Worm (Caenorhabditis elegans) whole organism, L1 larva: Measurements from ENCODE around the gene fbxb-91.

ENCODE experiments used
- C04F5.9 ChIP-seq: sonication (generic microtip); optimal IDR thresholded peaks from 2 replicates; lab custom pipeline; 2016; ENCODE audit warnings: missing genetic modification characterization, missing compliant biosample characterization
- F16B12.6 ChIP-seq: fragments of 150-350 bp; optimal IDR thresholded peaks from 2 replicates; lab custom pipeline; 2014; ENCODE audit warnings: missing biosample characterization, missing genetic modification characterization
- Y116A8C.19 ChIP-seq: sonication (generic microtip); optimal IDR thresholded peaks from 2 replicates; lab custom pipeline; 2016; ENCODE audit warnings: missing compliant biosample characterization, missing genetic modification characterization, borderline replicate concordance
- aha-1 ChIP-seq: fragments of 150-350 bp; optimal IDR thresholded peaks from 2 replicates; lab custom pipeline; 2014; ENCODE audit warnings: missing biosample characterization, missing genetic modification characterization
- alr-1 ChIP-seq: fragments of 200-800 bp; sonication (Bioruptor generic); optimal IDR thresholded peaks from 2 replicates; lab custom pipeline; 2018; ENCODE audit warnings: borderline replicate concordance, mild to moderate bottlenecking, missing genetic modification characterization, missing compliant biosample characterization
- aly-2 ChIP-seq: fragments of 150-350 bp; optimal IDR thresholded peaks from 2 replicates; lab custom pipeline; 2014; ENCODE audit warnings: missing biosample characterization, missing genetic modification characterization
- ama-1 ChIP-seq: fragments of 150-350 bp; optimal IDR thresholded peaks from 2 replicates; lab custom pipeline; 2014
- elt-3 ChIP-seq, 6 experiments: fragments of 150-350 bp in 1 of 6; sonication (generic microtip); optimal IDR thresholded peaks; 2 replicates each; lab custom pipeline; 2017 to 2018; ENCODE audit warnings: missing biosample characterization in 6 of 6, missing genetic modification characterization in 6 of 6, inconsistent platforms in 1 of 6
- fkh-4 ChIP-seq: sonication (generic microtip); optimal IDR thresholded peaks from 2 replicates; lab custom pipeline; 2016; ENCODE audit warnings: missing compliant biosample characterization, missing genetic modification characterization, borderline replicate concordance
- fkh-8 ChIP-seq: sonication (generic microtip); optimal IDR thresholded peaks from 2 replicates; lab custom pipeline; 2016; ENCODE audit warnings: mild to moderate bottlenecking, missing genetic modification characterization, missing compliant biosample characterization
- fos-1 ChIP-seq: fragments of 150-350 bp; optimal IDR thresholded peaks from 2 replicates; lab custom pipeline; 2014; ENCODE audit warnings: missing biosample characterization, missing genetic modification characterization
- grh-1 ChIP-seq: fragments of 200-800 bp; sonication (Bioruptor generic); IDR thresholded peaks from 2 replicates; pipeline ENCODE4 v1.3.6; 2022; ENCODE audit warnings: missing genetic modification reagents, missing genetic modification characterization, missing compliant biosample characterization
- hlh-4 ChIP-seq: sonication (generic microtip); optimal IDR thresholded peaks from 2 replicates; lab custom pipeline; 2016; ENCODE audit warnings: mild to moderate bottlenecking, missing genetic modification characterization, missing compliant biosample characterization
- isw-1 ChIP-seq: fragments of 200-800 bp; sonication (Bioruptor generic); IDR thresholded peaks from 2 replicates; pipeline ENCODE4 v1.3.6; 2022; ENCODE audit warnings: missing genetic modification characterization, missing compliant biosample characterization
- jun-1 ChIP-seq: fragments of 150-350 bp; optimal IDR thresholded peaks from 2 replicates; lab custom pipeline; 2014; ENCODE audit warnings: missing biosample characterization, missing genetic modification reagents, missing genetic modification characterization
- lin-13 ChIP-seq: fragments of 150-350 bp; optimal IDR thresholded peaks from 2 replicates; lab custom pipeline; 2014; ENCODE audit warnings: missing biosample characterization, missing genetic modification reagents, missing genetic modification characterization
- lin-35 ChIP-seq, 2 experiments: fragments of 150-350 bp; optimal IDR thresholded peaks; 2 replicates each; lab custom pipeline; 2014; ENCODE audit warnings: missing biosample characterization in 2 of 2, missing genetic modification characterization in 2 of 2, missing genetic modification reagents in 2 of 2
- lir-3 ChIP-seq: sonication (generic microtip); optimal IDR thresholded peaks from 2 replicates; lab custom pipeline; 2016; ENCODE audit warnings: mild to moderate bottlenecking, missing genetic modification characterization, moderate library complexity, missing compliant biosample characterization; ENCODE audit not compliant: poor library complexity
- lsy-2 ChIP-seq, 2 experiments: fragments of 150-350 bp; optimal IDR thresholded peaks; 2 replicates each; lab custom pipeline; 2014; ENCODE audit warnings: missing biosample characterization in 2 of 2, missing genetic modification characterization in 2 of 2
- mab-9 ChIP-seq: fragments of 200-800 bp; sonication (Bioruptor generic); IDR thresholded peaks from 2 replicates; pipeline ENCODE4 v1.3.6; 2022; ENCODE audit warnings: missing genetic modification reagents, missing genetic modification characterization, missing compliant biosample characterization
- mdl-1 ChIP-seq, 2 experiments: fragments of 150-350 bp; optimal IDR thresholded peaks; 2 replicates each; lab custom pipeline; 2014 to 2017; ENCODE audit warnings: missing biosample characterization in 2 of 2, missing genetic modification characterization in 2 of 2, inconsistent platforms in 1 of 2
- nhr-19 ChIP-seq: fragments of 200-800 bp; sonication (Bioruptor generic); conservative IDR thresholded peaks from 2 replicates; pipeline ENCODE4 v1.3.6; 2022; ENCODE audit warnings: missing genetic modification characterization, missing compliant biosample characterization
- nhr-20 ChIP-seq: sonication (generic microtip); optimal IDR thresholded peaks from 2 replicates; lab custom pipeline; 2016; ENCODE audit warnings: mild to moderate bottlenecking, missing genetic modification characterization, missing compliant biosample characterization
- nhr-47 ChIP-seq: sonication (generic microtip); optimal IDR thresholded peaks from 2 replicates; lab custom pipeline; 2016; ENCODE audit warnings: mild to moderate bottlenecking, missing genetic modification characterization, moderate library complexity, missing compliant biosample characterization
- pqm-1 ChIP-seq: sonication (generic microtip); optimal IDR thresholded peaks from 3 replicates; lab custom pipeline; 2017; ENCODE audit warnings: missing biosample characterization, missing genetic modification characterization
- snpc-4 ChIP-seq: fragments of 150-350 bp; optimal IDR thresholded peaks from 2 replicates; lab custom pipeline; 2014; ENCODE audit warnings: missing biosample characterization, missing genetic modification characterization
- sox-4 ChIP-seq: sonication (generic microtip); optimal IDR thresholded peaks from 2 replicates; lab custom pipeline; 2016; ENCODE audit warnings: missing genetic modification characterization, missing compliant biosample characterization
- sup-37 ChIP-seq: fragments of 200-800 bp; sonication (Bioruptor generic); optimal IDR thresholded peaks from 2 replicates; lab custom pipeline; 2018; ENCODE audit warnings: mild to moderate bottlenecking, missing genetic modification characterization, missing compliant biosample characterization
- swsn-7 ChIP-seq: sonication (generic microtip); optimal IDR thresholded peaks from 2 replicates; lab custom pipeline; 2016; ENCODE audit warnings: missing genetic modification characterization, missing compliant biosample characterization
- unc-130 ChIP-seq: fragments of 150-350 bp; optimal IDR thresholded peaks from 2 replicates; lab custom pipeline; 2017; ENCODE audit warnings: missing biosample characterization, missing genetic modification characterization, inconsistent platforms
- unc-86 ChIP-seq: sonication (generic microtip); optimal IDR thresholded peaks from 2 replicates; lab custom pipeline; 2016; ENCODE audit warnings: missing genetic modification characterization, missing compliant biosample characterization
- unc-98 ChIP-seq: fragments of 200-800 bp; sonication (Bioruptor generic); IDR thresholded peaks from 2 replicates; pipeline ENCODE4 v1.3.6; 2022; ENCODE audit warnings: missing genetic modification characterization, missing compliant biosample characterization
- vab-15 ChIP-seq: sonication (generic microtip); optimal IDR thresholded peaks from 2 replicates; lab custom pipeline; 2017; ENCODE audit warnings: missing genotype, mild to moderate bottlenecking, missing genetic modification characterization, missing compliant biosample characterization
- xbp-1 ChIP-seq: sonication (generic microtip); optimal IDR thresholded peaks from 2 replicates; lab custom pipeline; 2016; ENCODE audit warnings: missing genetic modification characterization, missing compliant biosample characterization
- zag-1 ChIP-seq: fragments of 150-350 bp; optimal IDR thresholded peaks from 2 replicates; lab custom pipeline; 2014; ENCODE audit warnings: missing biosample characterization, missing genetic modification characterization
- zip-4 ChIP-seq: fragments of 200-800 bp; sonication (Bioruptor generic); optimal IDR thresholded peaks from 2 replicates; lab custom pipeline; 2018; ENCODE audit warnings: mild to moderate bottlenecking, missing genetic modification characterization, moderate library complexity, missing compliant biosample characterization

fbxb-91 gene

DNA sequence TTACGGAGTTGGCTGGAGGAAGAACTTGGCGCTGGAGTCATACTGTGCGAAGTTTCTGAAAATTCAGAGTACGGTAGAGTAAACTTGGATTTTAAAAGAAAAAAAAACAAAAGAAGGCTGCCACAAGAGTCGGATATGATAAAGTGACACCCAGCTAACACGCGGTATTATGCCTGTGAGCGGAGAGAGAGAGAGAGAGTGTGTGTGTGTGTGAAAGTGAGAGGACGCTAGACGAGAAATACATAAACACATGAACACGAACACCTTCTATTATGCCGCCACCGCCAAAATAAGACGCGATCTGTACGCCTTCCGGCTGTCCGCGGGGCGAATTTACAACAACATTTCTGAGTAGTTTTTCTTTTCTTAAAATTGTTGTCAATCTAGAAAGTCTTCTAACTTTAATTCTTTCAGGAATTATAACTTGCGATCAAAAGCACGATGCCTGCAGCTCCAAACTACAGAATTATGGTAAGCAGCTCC lies 13.7 kb downstream of the fbxb-91 start, which contains the start of gene F12E12.6:
TSS of gene F12E12.6 (minus strand) at position 51 of the 483 bp plus-strand sequence.
- no peak for TF ChIP-seq hlh-4 (tag; lab: Kevin White, UChicago)
- TF ChIP-seq isw-1 (GFP tag; lab: Robert Waterston, UW): no peak
- no peak for TF ChIP-seq mdl-1 (tag; optimal IDR thresholded peaks at IDR 0.05; lab: Kevin White, UChicago)
- TF ChIP-seq aha-1 (tag; lab: Kevin White, UChicago): no peak
- TF ChIP-seq pqm-1 (tag; lab: Kevin White, UChicago): no peak

DNA sequence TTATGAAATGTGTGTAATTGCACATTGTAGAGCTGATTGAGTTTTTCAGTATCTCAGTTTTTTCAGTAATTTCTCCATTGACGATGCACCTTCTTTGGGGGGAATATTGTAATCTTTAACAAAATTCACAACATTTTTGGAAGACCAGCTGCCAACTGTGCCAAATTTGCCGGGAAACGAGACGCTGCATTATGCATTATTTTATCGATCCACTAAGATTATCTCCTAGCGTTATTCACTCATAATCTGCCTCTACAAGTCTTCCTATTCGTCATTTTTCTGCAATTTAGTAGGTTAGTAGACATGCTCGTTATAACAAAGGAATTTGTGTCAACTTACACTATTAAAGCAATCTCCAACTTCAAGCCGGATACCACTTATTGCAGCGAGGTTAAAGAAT lies 18.9 kb downstream of the fbxb-91 start, which contains the start of the genes sdz-12 and bath-31:
TSS of gene sdz-12 (minus strand) at position 101 of the 400 bp plus-strand sequence.
TSS of gene bath-31 (plus strand) at position 251 of the 400 bp plus-strand sequence.
- TF ChIP-seq lir-3 (tag; lab: Kevin White, UChicago): no peak
- TF ChIP-seq isw-1 (GFP tag; lab: Robert Waterston, UW): no peak
- no peak for TF ChIP-seq fkh-8 (tag; lab: Kevin White, UChicago)
- no peak for TF ChIP-seq pqm-1 (tag; lab: Kevin White, UChicago)
- no peak for TF ChIP-seq nhr-20

DNA sequence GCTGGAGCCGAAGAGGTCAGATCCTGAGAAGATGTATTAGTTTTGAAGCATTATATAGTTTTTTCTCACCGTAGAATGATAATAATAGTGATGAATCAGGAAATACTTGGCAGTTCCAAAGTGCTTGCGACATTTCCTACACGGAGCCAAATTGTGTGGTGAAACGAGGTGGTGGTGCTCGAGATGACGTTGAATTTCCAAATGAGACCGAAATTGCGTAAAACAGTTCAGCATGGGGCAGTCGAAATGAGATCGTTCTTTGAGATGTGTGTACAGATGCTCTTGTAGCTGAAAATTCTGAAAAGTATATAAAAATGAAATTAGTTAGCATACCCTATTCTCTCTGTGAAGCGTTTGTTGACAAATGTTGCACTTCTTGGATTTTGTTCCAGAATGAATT lies 22.6 kb downstream of the fbxb-91 start, which contains the start of gene C46E10.8:
TSS of gene C46E10.8 (minus strand) at position 101 of the 400 bp plus-strand sequence.
- TF ChIP-seq mab-9: no peak
- TF ChIP-seq, all 84 proteins: peak for 0

- TF ChIP-seq unc-86 (tag; lab: Kevin White, UChicago) (no peak), unc-130 (no peak), nhr-19 (GFP tag; lab: Robert Waterston, UW) (no peak), vab-15 (no peak), zag-1 (tag; lab: Kevin White, UChicago) (no peak), snpc-4 (tag; lab: Kevin White, UChicago) (no peak), nhr-20 (no peak), zip-4 (GFP tag; lab: Kevin White, UChicago) (no peak), nhr-47 (tag; lab: Kevin White, UChicago) (no peak), lsy-2 (tag; optimal IDR thresholded peaks at IDR 0.05; lab: Kevin White, UChicago) (no peak), elt-3 (tag; optimal IDR thresholded peaks at IDR 0.05; lab: Kevin White, UChicago) (no peak), C04F5.9 (tag; lab: Kevin White, UChicago) (no peak), swsn-7 (tag; lab: Kevin White, UChicago) (no peak), jun-1 (tag; lab: Kevin White, UChicago) (no peak), F16B12.6 (no peak), lin-35 (GFP tag; optimal IDR thresholded peaks at IDR 0.05; lab: Kevin White, UChicago) (no peak), grh-1 (GFP tag; lab: Robert Waterston, UW) (no peak)
- TF ChIP-seq, all 84 proteins: peak for 0
Measured at ce11 chrII:3724175-3724715, 26.3 kb downstream of the fbxb-91 start, which contains the start of gene C46E10.1. TSS of gene C46E10.1 (plus strand) at chrII:3724225.

- TF ChIP-seq ama-1: no peak
- TF ChIP-seq Y116A8C.19: no peak
- TF ChIP-seq aly-2: no peak
- no peak for TF ChIP-seq sup-37 (GFP tag; lab: Kevin White, UChicago)
- no peak for TF ChIP-seq swsn-7 (tag; lab: Kevin White, UChicago)
- no peak for TF ChIP-seq unc-98 (GFP tag; lab: Robert Waterston, UW)
- TF ChIP-seq isw-1 (GFP tag; lab: Robert Waterston, UW): no peak
- no peak for TF ChIP-seq mab-9
Measured at ce11 chrII:3721016-3721415, 29.6 kb downstream of the fbxb-91 start, which contains the start of gene C46E10.3. TSS of gene C46E10.3 (plus strand) at chrII:3721316.

ce11 chrII:3716961-3717360 lies 33.6 kb downstream of the fbxb-91 start, which contains the start of gene fbxc-52:
TSS of gene fbxc-52 (plus strand) at chrII:3717261.
- TF ChIP-seq alr-1 (tag; lab: Kevin White, UChicago): no peak
- TF ChIP-seq F16B12.6: no peak
- no peak for TF ChIP-seq nhr-47 (tag; lab: Kevin White, UChicago)
- TF ChIP-seq sup-37 (GFP tag; lab: Kevin White, UChicago): no peak
- TF ChIP-seq sox-4 (tag; lab: Kevin White, UChicago): no peak
- no peak for TF ChIP-seq fos-1 (tag; lab: Kevin White, UChicago)
- TF ChIP-seq xbp-1 (tag; lab: Kevin White, UChicago): no peak
- no peak for TF ChIP-seq lin-13
- no peak for TF ChIP-seq fkh-4 (tag; lab: Kevin White, UChicago)
